Worm (Caenorhabditis elegans) whole organism, L1 larva: Measurements from ENCODE around the gene nhr-177.

ENCODE experiments used
- ceh-63 ChIP-seq: fragments of 200-800 bp; sonication (Bioruptor generic); optimal IDR thresholded peaks from 2 replicates; lab custom pipeline; 2018; ENCODE audit warnings: mild to moderate bottlenecking, missing genetic modification characterization, missing compliant biosample characterization
- irx-1 ChIP-seq: sonication (generic microtip); optimal IDR thresholded peaks from 2 replicates; lab custom pipeline; 2016; ENCODE audit warnings: missing genetic modification characterization, missing compliant biosample characterization
- nhr-77 ChIP-seq: fragments of 150-350 bp; optimal IDR thresholded peaks from 2 replicates; lab custom pipeline; 2014; ENCODE audit warnings: missing biosample characterization, missing genetic modification characterization
- ztf-4 ChIP-seq: fragments of 150-350 bp; optimal IDR thresholded peaks from 2 replicates; lab custom pipeline; 2014; ENCODE audit warnings: missing biosample characterization, missing genetic modification characterization

DNA sequence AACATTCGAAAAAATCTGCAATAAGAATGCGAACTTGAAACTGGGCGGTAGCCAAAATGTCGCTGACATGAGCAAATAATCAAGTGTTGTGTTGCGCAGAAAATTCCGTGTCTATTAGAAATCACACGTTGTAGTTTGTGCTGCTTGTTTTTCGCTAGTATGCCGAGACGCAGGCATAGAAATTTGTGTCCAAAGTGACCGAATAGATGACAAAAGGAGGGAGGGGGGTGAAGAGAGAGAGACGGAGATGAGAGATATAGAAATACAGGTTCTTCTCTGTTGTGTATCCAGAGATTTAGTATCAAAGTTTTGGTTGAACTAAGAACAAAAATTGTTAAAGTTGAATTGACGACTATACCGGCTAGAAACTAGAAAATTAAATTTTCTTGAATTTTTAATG is 17.2 kb downstream of the nhr-177 start:
- peak; percentile 53 for TF ChIP-seq ztf-4 (tag; lab: Kevin White, UChicago)
- peak; percentile 96 for TF ChIP-seq nhr-77
- TF ChIP-seq ceh-63 (GFP tag; lab: Kevin White, UChicago) = no peak
- no peak for TF ChIP-seq irx-1 (tag; lab: Kevin White, UChicago)
